Fruit fly (Drosophila melanogaster) whole organism, embryonic: ENCODE measurements around the gene Alp13.
A peak's percentile ranks its signal among the peaks of the same experiment; 100 is the strongest.

Source experiments
- Abd-B ChIP-seq: fragments of 200-800 bp; sonication (Bioruptor generic); optimal IDR thresholded peaks from 2 replicates; lab custom pipeline; 2018; ENCODE audit warnings: missing biosample characterization, mild to moderate bottlenecking, missing genetic modification characterization, moderate library complexity
- Aef1 ChIP-seq: fragments of 200-800 bp; sonication (Bioruptor generic); IDR thresholded peaks from 3 replicates; pipeline ENCODE4 v1.3.6; 2022; ENCODE audit warnings: missing biosample characterization, missing genetic modification characterization
- CG10147 ChIP-seq: fragments of 200-800 bp; sonication (Bioruptor generic); optimal IDR thresholded peaks from 2 replicates; lab custom pipeline; 2019; ENCODE audit warnings: missing biosample characterization, mild to moderate bottlenecking, missing genetic modification characterization, moderate library complexity
- CG10959 ChIP-seq: fragments of 200-800 bp; sonication (Bioruptor generic); IDR thresholded peaks from 2 replicates; pipeline ENCODE4 v1.3.6; 2022; ENCODE audit warnings: missing biosample characterization, missing genetic modification characterization
- CG11085 ChIP-seq: fragments of 200-800 bp; sonication (Bioruptor generic); IDR thresholded peaks from 2 replicates; pipeline ENCODE4 v1.3.6; 2022; ENCODE audit warnings: missing biosample characterization, missing genetic modification characterization
- CG11398 ChIP-seq: fragments of 200-800 bp; sonication (Bioruptor generic); optimal IDR thresholded peaks from 2 replicates; lab custom pipeline; 2016; ENCODE audit warnings: missing biosample characterization, missing genetic modification characterization
- CG12155 ChIP-seq: fragments of 200-800 bp; sonication (Bioruptor generic); optimal IDR thresholded peaks from 3 replicates; lab custom pipeline; 2016; ENCODE audit warnings: missing biosample characterization, missing genetic modification characterization
- CG12236 ChIP-seq: fragments of 200-800 bp; sonication (Bioruptor generic); optimal IDR thresholded peaks from 2 replicates; lab custom pipeline; 2016; ENCODE audit warnings: missing biosample characterization, missing genetic modification characterization
- CG14965 ChIP-seq: fragments of 200-800 bp; sonication (Bioruptor generic); optimal IDR thresholded peaks from 2 replicates; lab custom pipeline; 2016; ENCODE audit warnings: missing biosample characterization, missing genetic modification characterization, borderline replicate concordance
- CG15269 ChIP-seq: fragments of 200-800 bp; sonication (Bioruptor generic); optimal IDR thresholded peaks from 2 replicates; lab custom pipeline; 2018; ENCODE audit warnings: missing biosample characterization, mild to moderate bottlenecking, missing genetic modification characterization, moderate library complexity
- CG1529 ChIP-seq: fragments of 200-800 bp; sonication (Bioruptor generic); optimal IDR thresholded peaks from 3 replicates; lab custom pipeline; 2018; ENCODE audit warnings: missing biosample characterization, missing genetic modification characterization
- CG2889 ChIP-seq: fragments of 200-800 bp; sonication (Bioruptor generic); IDR thresholded peaks from 3 replicates; pipeline ENCODE4 v1.3.6; 2022; ENCODE audit warnings: missing biosample characterization, missing genetic modification characterization
- CG3407 ChIP-seq: fragments of 200-800 bp; sonication (Bioruptor generic); optimal IDR thresholded peaks from 2 replicates; lab custom pipeline; 2018; ENCODE audit warnings: missing biosample characterization, mild to moderate bottlenecking, missing genetic modification characterization
- CG34422 ChIP-seq: fragments of 200-800 bp; sonication (Bioruptor generic); IDR thresholded peaks from 3 replicates; pipeline ENCODE4 v1.3.6; 2022; ENCODE audit warnings: missing biosample characterization, missing genetic modification characterization
- CG3847 ChIP-seq: fragments of 200-800 bp; sonication (Bioruptor generic); IDR thresholded peaks from 2 replicates; pipeline ENCODE4 v1.3.6; 2022; ENCODE audit warnings: missing biosample characterization, missing genetic modification characterization
- CG4707 ChIP-seq: fragments of 200-800 bp; sonication (Bioruptor generic); optimal IDR thresholded peaks from 2 replicates; lab custom pipeline; 2018; ENCODE audit warnings: missing biosample characterization, mild to moderate bottlenecking, missing genetic modification characterization, moderate library complexity
- CG6791 ChIP-seq: fragments of 200-800 bp; sonication (Bioruptor generic); IDR thresholded peaks from 3 replicates; pipeline ENCODE4 v1.3.6; 2022; ENCODE audit warnings: missing biosample characterization, missing genetic modification characterization; ENCODE audit not compliant: partially characterized antibody
- CG7987 ChIP-seq: fragments of 200-800 bp; sonication (Bioruptor generic); optimal IDR thresholded peaks from 2 replicates; lab custom pipeline; 2018; ENCODE audit warnings: missing biosample characterization, mild to moderate bottlenecking, missing genetic modification characterization, moderate library complexity
- CG8388 ChIP-seq: fragments of 200-800 bp; sonication (Bioruptor generic); optimal IDR thresholded peaks from 2 replicates; lab custom pipeline; 2019; ENCODE audit warnings: missing biosample characterization, mild to moderate bottlenecking, missing genetic modification characterization, moderate library complexity
- CrebB ChIP-seq: fragments of 200-800 bp; sonication (Bioruptor generic); optimal IDR thresholded peaks from 3 replicates; lab custom pipeline; 2018; ENCODE audit warnings: missing biosample characterization, mild to moderate bottlenecking, missing genetic modification characterization
- Dp ChIP-seq: fragments of 200-800 bp; sonication (Bioruptor generic); optimal IDR thresholded peaks from 2 replicates; lab custom pipeline; 2018; ENCODE audit warnings: missing biosample characterization, mild to moderate bottlenecking, missing genetic modification characterization, moderate library complexity
- ERR ChIP-seq: fragments of 200-800 bp; sonication (Bioruptor generic); optimal IDR thresholded peaks from 2 replicates; lab custom pipeline; 2016; ENCODE audit warnings: missing biosample characterization, missing genetic modification characterization
- Ets65A ChIP-seq: fragments of 200-800 bp; sonication (Bioruptor generic); peaks from one replicate; lab custom pipeline; 2016; ENCODE audit warnings: missing biosample characterization, missing genetic modification characterization
- HHEX ChIP-seq: fragments of 200-800 bp; sonication (Bioruptor generic); optimal IDR thresholded peaks from 3 replicates; lab custom pipeline; 2017; ENCODE audit warnings: missing biosample characterization, mild to moderate bottlenecking, missing genetic modification characterization, missing genetic modification reagents
- Hand ChIP-seq: fragments of 200-800 bp; sonication (Bioruptor generic); optimal IDR thresholded peaks from 2 replicates; lab custom pipeline; 2017; ENCODE audit warnings: mild to moderate bottlenecking, missing biosample characterization, missing genetic modification reagents, missing genetic modification characterization
- HmgZ ChIP-seq: fragments of 200-800 bp; sonication (Bioruptor generic); optimal IDR thresholded peaks from 2 replicates; lab custom pipeline; 2018; ENCODE audit warnings: missing biosample characterization, mild to moderate bottlenecking, missing genetic modification characterization
- Meics ChIP-seq: fragments of 200-800 bp; sonication (Bioruptor generic); optimal IDR thresholded peaks from 2 replicates; lab custom pipeline; 2017; ENCODE audit warnings: missing biosample characterization, mild to moderate bottlenecking, missing genetic modification characterization
- NfI ChIP-seq: fragments of 200-800 bp; sonication (Bioruptor generic); optimal IDR thresholded peaks from 3 replicates; lab custom pipeline; 2018; ENCODE audit warnings: missing biosample characterization, mild to moderate bottlenecking, missing genetic modification characterization, moderate library complexity
- Six4 ChIP-seq: fragments of 200-800 bp; sonication (Bioruptor generic); optimal IDR thresholded peaks from 2 replicates; lab custom pipeline; 2016; ENCODE audit warnings: missing biosample characterization, missing genetic modification characterization
- Sox100B ChIP-seq: fragments of 200-800 bp; sonication (Bioruptor generic); optimal IDR thresholded peaks from 3 replicates; lab custom pipeline; 2018; ENCODE audit warnings: missing biosample characterization, mild to moderate bottlenecking, missing genetic modification characterization
- Sox102F ChIP-seq: fragments of 200-800 bp; sonication (Bioruptor generic); optimal IDR thresholded peaks from 2 replicates; lab custom pipeline; 2018; ENCODE audit warnings: missing biosample characterization, mild to moderate bottlenecking, missing genetic modification characterization, moderate library complexity
- Trl ChIP-seq, 3 experiments: fragments of >200 bp in 2 of 3; fragments of 200-800 bp in 1 of 3; sonication (Bioruptor generic) in 1 of 3; optimal IDR thresholded peaks; 2 replicates in 1 of 3; 3 replicates in 2 of 3; lab custom pipeline; 2016 to 2017; ENCODE audit warnings: missing biosample characterization in 1 of 3, missing genetic modification characterization in 1 of 3
- ap ChIP-seq: fragments of 200-800 bp; sonication (Bioruptor generic); IDR thresholded peaks from 2 replicates; pipeline ENCODE4 v1.3.6; 2022; ENCODE audit warnings: missing biosample characterization, missing genetic modification characterization
- ash1 ChIP-seq: fragments of 200-800 bp; sonication (Bioruptor generic); optimal IDR thresholded peaks from 2 replicates; lab custom pipeline; 2018; ENCODE audit warnings: missing biosample characterization, mild to moderate bottlenecking, missing genetic modification characterization
- bcd ChIP-seq: fragments of 200-800 bp; sonication (Bioruptor generic); optimal IDR thresholded peaks from 2 replicates; lab custom pipeline; 2017; ENCODE audit warnings: missing biosample characterization, mild to moderate bottlenecking, missing genetic modification characterization
- cato ChIP-seq: fragments of 200-800 bp; sonication (Bioruptor generic); optimal IDR thresholded peaks from 2 replicates; lab custom pipeline; 2016; ENCODE audit warnings: missing biosample characterization, missing genetic modification characterization, borderline replicate concordance
- da ChIP-seq: fragments of 200-800 bp; sonication (Bioruptor generic); optimal IDR thresholded peaks from 2 replicates; lab custom pipeline; 2016; ENCODE audit warnings: missing biosample characterization, missing genetic modification characterization
- fd102C ChIP-seq: fragments of 200-800 bp; sonication (Bioruptor generic); optimal IDR thresholded peaks from 2 replicates; lab custom pipeline; 2018; ENCODE audit warnings: missing biosample characterization, mild to moderate bottlenecking, missing genetic modification characterization, moderate library complexity
- hth ChIP-seq: fragments of >200 bp; optimal IDR thresholded peaks from 2 replicates; lab custom pipeline; 2017; ENCODE audit warnings: inconsistent platforms
- mirr ChIP-seq: fragments of 200-800 bp; sonication (Bioruptor generic); optimal IDR thresholded peaks from 3 replicates; lab custom pipeline; 2018; ENCODE audit warnings: missing biosample characterization, mild to moderate bottlenecking, missing genetic modification characterization
- nom ChIP-seq: fragments of 200-800 bp; sonication (Bioruptor generic); optimal IDR thresholded peaks from 2 replicates; lab custom pipeline; 2017; ENCODE audit warnings: missing biosample characterization, missing genetic modification characterization, mild to moderate bottlenecking, moderate library complexity, missing genetic modification reagents
- pb ChIP-seq: fragments of 200-800 bp; sonication (Bioruptor generic); optimal IDR thresholded peaks from 3 replicates; lab custom pipeline; 2016; ENCODE audit warnings: missing biosample characterization, missing genetic modification characterization
- tio ChIP-seq: fragments of 200-800 bp; sonication (Bioruptor generic); optimal IDR thresholded peaks from 2 replicates; lab custom pipeline; 2017; ENCODE audit warnings: missing biosample characterization, missing genetic modification characterization, inconsistent platforms
- zen ChIP-seq: fragments of 200-800 bp; sonication (Bioruptor generic); optimal IDR thresholded peaks from 3 replicates; lab custom pipeline; 2018; ENCODE audit warnings: missing biosample characterization, mild to moderate bottlenecking, missing genetic modification characterization, moderate library complexity
- zfh2 ChIP-seq: fragments of 200-800 bp; sonication (Bioruptor generic); optimal IDR thresholded peaks from 2 replicates; lab custom pipeline; 2016; ENCODE audit warnings: missing biosample characterization, missing genetic modification characterization

The Alp13 gene

DNA sequence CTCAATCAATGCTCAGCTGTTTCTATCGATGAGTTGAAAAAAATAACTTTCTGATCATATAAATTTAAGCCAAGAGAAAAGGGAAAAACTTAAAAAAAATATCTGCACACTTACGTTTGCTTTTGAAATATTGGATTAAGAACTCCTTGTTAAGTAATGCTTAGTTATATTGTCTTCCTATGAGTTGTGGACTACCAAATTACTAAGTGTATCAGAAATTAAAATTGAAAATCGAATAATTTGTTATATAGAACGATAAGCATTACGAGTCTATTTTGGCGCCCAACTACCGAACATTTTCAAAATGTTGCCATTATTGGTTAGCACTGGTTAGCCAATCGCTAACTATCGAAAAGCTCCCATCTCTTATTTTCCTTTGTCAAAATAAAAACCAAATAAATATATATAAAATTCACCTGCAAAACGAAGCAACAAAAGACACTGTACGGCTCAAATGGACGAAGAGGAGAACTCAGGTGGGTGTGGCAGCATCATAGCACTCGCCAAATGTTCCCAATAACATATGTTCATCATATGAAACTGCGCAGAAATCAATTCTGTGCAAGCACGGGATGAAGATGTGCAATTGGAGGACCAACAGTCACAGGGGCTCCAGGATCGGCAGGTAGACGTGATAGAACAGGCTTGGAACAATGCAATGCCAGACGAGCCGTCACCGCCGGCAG, 26.2 kb downstream of the Alp13 start, which contains the start of gene ohgt (continued):
- TF ChIP-seq ERR (GFP tag; lab: Kevin White, UChicago) (no peak), Ets65A (GFP tag; lab: Kevin White, UChicago) (peak; percentile 27), CG1529 (GFP tag; lab: Kevin White, UChicago) (no peak)

DNA sequence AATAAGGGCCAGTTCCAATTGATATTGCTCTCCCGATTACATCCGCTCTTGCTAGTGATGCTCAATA, 26.6 kb downstream of the Alp13 start, which contains the start of gene CG12811:
Gene CG12811, minus strand, starts transcription at position 23 of the 67 bp plus-strand sequence.
- no peak for TF ChIP-seq CG15269 (tag; lab: Kevin White, UChicago)
- TF ChIP-seq Trl (optimal IDR thresholded peaks at IDR 0.05; lab: Kevin White, UChicago) = peak in 1 of 2 experiments; percentile 43
- no peak for TF ChIP-seq Trl (GFP tag; optimal IDR thresholded peaks at IDR 0.05; lab: Kevin White, UChicago)

DNA sequence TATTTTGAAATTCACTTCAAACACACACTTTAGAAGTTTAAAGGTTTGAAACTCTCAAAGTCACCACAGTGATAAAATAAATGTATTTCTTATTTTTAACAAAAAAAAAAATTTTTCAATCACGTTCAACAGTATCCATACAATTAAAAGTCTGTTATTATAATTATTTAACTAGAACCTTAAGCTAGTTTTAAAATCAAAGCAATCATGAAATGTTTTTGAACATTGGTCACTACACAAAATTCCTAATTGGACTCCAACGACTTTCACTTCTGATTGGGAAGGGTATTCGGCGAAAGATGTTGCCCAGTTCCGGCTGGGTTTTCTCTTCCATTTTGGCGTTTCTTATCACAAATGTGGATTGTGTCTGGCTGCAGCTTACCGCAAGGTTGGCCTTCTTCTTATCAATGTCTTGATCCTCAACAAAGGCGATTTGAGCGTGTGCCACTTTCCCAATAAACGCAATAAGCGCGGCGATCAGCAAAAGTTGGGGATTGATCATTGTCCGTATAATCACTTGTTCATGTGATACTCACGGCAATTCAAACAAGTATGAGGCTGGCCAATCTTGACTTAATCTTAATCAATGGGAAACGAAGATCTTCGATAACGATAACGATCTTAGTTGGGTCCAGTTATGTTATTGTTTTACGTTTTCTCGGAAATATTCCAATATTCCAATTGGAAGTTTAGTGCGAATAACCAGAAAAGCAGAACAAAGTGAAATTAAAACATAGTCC, 27.0 kb downstream of the Alp13 start:
- TF ChIP-seq CG3847 (GFP tag; lab: Robert Waterston, UW) (0 out of 2 replicates have a peak, but pooled peaks have one; percentile 9), hth (lab: Kevin White, UChicago) (no peak), da (GFP tag; lab: Kevin White, UChicago) (no peak), CG10959 (GFP tag; lab: Robert Waterston, UW) (no peak), CG3407 (GFP tag; lab: Kevin White, UChicago) (no peak), CG10147 (GFP tag; lab: Kevin White, UChicago) (peak; percentile 48), tio (GFP tag; lab: Kevin White, UChicago) (no peak), HmgZ (tag; lab: Kevin White, UChicago) (no peak), Hand (GFP tag; lab: Kevin White, UChicago) (no peak), zfh2 (GFP tag; lab: Kevin White, UChicago) (peak; percentile 7), CrebB (tag; lab: Kevin White, UChicago) (no peak), CG34422 (GFP tag; lab: Robert Waterston, UW) (0 out of 3 replicates have a peak, but pooled peaks have one; percentile 20), fd102C (GFP tag; lab: Kevin White, UChicago) (no peak), Sox100B (peak; percentile 71), CG14965 (no peak), cato (GFP tag; lab: Kevin White, UChicago) (no peak), Meics (peak; percentile 67), ap (GFP tag; lab: Robert Waterston, UW) (no peak), CG4707 (GFP tag; lab: Kevin White, UChicago) (no peak), bcd (peak; percentile 17), Dp (GFP tag; lab: Kevin White, UChicago) (no peak), NfI (GFP tag; lab: Kevin White, UChicago) (peak; percentile 36), CG2889 (GFP tag; lab: Robert Waterston, UW) (0 out of 3 replicates have a peak, but pooled peaks have one; percentile 21), CG11085 (GFP tag; lab: Robert Waterston, UW) (no peak), HHEX (GFP tag; lab: Kevin White, UChicago) (peak; percentile 38), Six4 (no peak), CG11398 (GFP tag; lab: Kevin White, UChicago) (no peak), CG7987 (no peak), mirr (no peak), nom (GFP tag; lab: Kevin White, UChicago) (no peak), Sox102F (GFP tag; lab: Kevin White, UChicago) (no peak), CG6791 (GFP tag; lab: Robert Waterston, UW) (0 out of 3 replicates have a peak, but pooled peaks have one; percentile 46), Abd-B (GFP tag; lab: Kevin White, UChicago) (peak; percentile 13), CG12155 (GFP tag; lab: Kevin White, UChicago) (peak; percentile 19), CG12236 (GFP tag; lab: Kevin White, UChicago) (no peak), CG8388 (GFP tag; lab: Kevin White, UChicago) (peak; percentile 30), ash1 (GFP tag; lab: Kevin White, UChicago) (no peak), zen (tag; lab: Kevin White, UChicago) (no peak), Aef1 (GFP tag; lab: Robert Waterston, UW) (no peak), pb (GFP tag; lab: Kevin White, UChicago) (no peak)
